Worm (Caenorhabditis elegans): ENCODE data around the gene acp-7.

acp-7 gene

ce11 chrIV:6431582-6431981 is at the start of gene acp-7:
acp-7 (minus strand) TSS chrIV:6431682.
- TF ChIP-seq tlf-1 (GFP tag; optimal IDR thresholded peaks at IDR 0.05) (no peak), snpc-1.3 (tag; optimal IDR thresholded peaks at IDR 0.05; ENCODE audit: insufficient read depth) (no peak), ccch-3 (GFP tag; optimal IDR thresholded peaks at IDR 0.05) (no peak), sdz-38 (tag; optimal IDR thresholded peaks at IDR 0.05) (no peak), lin-26 (GFP tag; IDR thresholded peaks at IDR 0.05) (no peak), madf-3 (GFP tag; IDR thresholded peaks at IDR 0.05) (no peak), tbp1 (GFP tag; optimal IDR thresholded peaks at IDR 0.05) (no peak), pha-4 (tag; optimal IDR thresholded peaks at IDR 0.05) (peak; percentile 19), hmg-1.2 (GFP tag; IDR thresholded peaks at IDR 0.05) (0 out of 2 replicates have a peak, but pooled peaks have one; percentile 20), K11D2.4 (GFP tag; IDR thresholded peaks at IDR 0.05) (no peak)

DNA sequence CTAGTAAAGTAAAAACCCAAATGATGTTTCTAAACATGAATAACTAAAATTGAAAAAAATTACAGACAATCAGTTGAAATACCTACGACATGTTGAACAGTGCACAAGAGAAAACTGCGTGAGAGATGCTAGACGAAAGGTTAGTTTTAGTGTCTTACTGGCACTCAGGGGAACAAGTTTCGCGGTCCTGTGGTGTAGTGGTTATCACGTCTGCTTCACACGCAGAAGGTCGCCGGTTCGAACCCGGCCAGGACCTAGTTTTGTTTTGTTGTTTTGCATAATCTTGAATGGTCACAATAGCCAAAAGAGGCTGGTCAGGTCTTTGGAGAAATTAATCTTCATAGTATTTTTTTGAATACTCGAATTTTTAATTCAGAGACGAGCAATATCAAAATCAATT is 49.5 kb upstream of the acp-7 start:
- 0 out of 2 replicates have a peak, but pooled peaks have one; percentile 19 for TF ChIP-seq ceh-40 (GFP tag; IDR thresholded peaks at IDR 0.05)
- 0 out of 2 replicates have a peak, but pooled peaks have one; percentile 5 for TF ChIP-seq egrh-3 (GFP tag; IDR thresholded peaks at IDR 0.05)
- no peak for TF ChIP-seq Y95B8A.8 (GFP tag; IDR thresholded peaks at IDR 0.05)
- TF ChIP-seq attf-3 (GFP tag; conservative IDR thresholded peaks at IDR 0.05), result 0 out of 2 replicates have a peak, but pooled peaks have one; percentile 47
- TF ChIP-seq Y53F4B.3 (GFP tag; IDR thresholded peaks at IDR 0.05), result peak; percentile 35; the same call in 1 of the 2 replicates
- TF ChIP-seq egl-18 (GFP tag; IDR thresholded peaks at IDR 0.05), result no peak
- TF ChIP-seq hlh-12 (tag; optimal IDR thresholded peaks at IDR 0.05), result peak; percentile 26
- TF ChIP-seq ccch-3 (GFP tag; optimal IDR thresholded peaks at IDR 0.05), result no peak
- peak; percentile 94 for TF ChIP-seq lin-26 (GFP tag; IDR thresholded peaks at IDR 0.05)
- TF ChIP-seq somi-1 (GFP tag; optimal IDR thresholded peaks at IDR 0.05), result peak; percentile 49
- TF ChIP-seq ztf-22 (GFP tag; optimal IDR thresholded peaks at IDR 0.05), result no peak
- TF ChIP-seq pbrm-1 (GFP tag; IDR thresholded peaks at IDR 0.05), result peak; percentile 74
- peak; percentile 66 for TF ChIP-seq madf-10 (tag; optimal IDR thresholded peaks at IDR 0.05)
- no peak for TF ChIP-seq bed-1 (GFP tag; IDR thresholded peaks at IDR 0.05)
- peak; percentile 73 for TF ChIP-seq zim-3 (tag; optimal IDR thresholded peaks at IDR 0.05)
- no peak for TF ChIP-seq ceh-91 (GFP tag; IDR thresholded peaks at IDR 0.05)
- TF ChIP-seq B0035.1 (tag; optimal IDR thresholded peaks at IDR 0.05), result peak; percentile 36
- no peak for TF ChIP-seq aptf-3 (GFP tag; IDR thresholded peaks at IDR 0.05)
- peak; percentile 66 for TF ChIP-seq snpc-1.3 (tag; optimal IDR thresholded peaks at IDR 0.05; ENCODE audit: insufficient read depth)
- TF ChIP-seq egl-44 (GFP tag; IDR thresholded peaks at IDR 0.05), result peak; percentile 75; the same call in 1 of the 2 replicates
- TF ChIP-seq C17E4.6 (GFP tag; IDR thresholded peaks at IDR 0.05), result no peak
- TF ChIP-seq ekl-4 (GFP tag; IDR thresholded peaks at IDR 0.05), result no peak; the same call in 1 of the 2 replicates
- no peak for TF ChIP-seq dpl-1 (GFP tag; optimal IDR thresholded peaks at IDR 0.05)
- TF ChIP-seq fkh-3 (tag; optimal IDR thresholded peaks at IDR 0.05), result no peak
- TF ChIP-seq snpc-1.1 (tag; optimal IDR thresholded peaks at IDR 0.05; ENCODE audit: insufficient read depth), result peak; percentile 42
- no peak for TF ChIP-seq hlh-26 (GFP tag; conservative IDR thresholded peaks at IDR 0.05)
- TF ChIP-seq rec-8 (tag; optimal IDR thresholded peaks at IDR 0.05), result peak; percentile 45 to 46
- 0 out of 2 replicates have a peak, but pooled peaks have one; percentile 16 for TF ChIP-seq F33H1.4 (GFP tag; IDR thresholded peaks at IDR 0.05)
- no peak for TF ChIP-seq F10E7.11 (tag; optimal IDR thresholded peaks at IDR 0.05)
- TF ChIP-seq ceh-79 (tag; optimal IDR thresholded peaks at IDR 0.05), result peak; percentile 57
- TF ChIP-seq snpc-4 (GFP tag; optimal IDR thresholded peaks at IDR 0.05), result peak; percentile 82
- peak; percentile 29 to 95 (median 94) for TF ChIP-seq snpc-4 (tag; optimal IDR thresholded peaks at IDR 0.05)
- TF ChIP-seq nfya-2 (GFP tag; IDR thresholded peaks at IDR 0.05), result no peak
- no peak for TF ChIP-seq F37B4.10 (GFP tag; IDR thresholded peaks at IDR 0.05)
- no peak for TF ChIP-seq sdz-38 (tag; optimal IDR thresholded peaks at IDR 0.05)
- peak; percentile 35 for TF ChIP-seq nhr-80 (tag; optimal IDR thresholded peaks at IDR 0.05)
- TF ChIP-seq F23B12.7 (tag; optimal IDR thresholded peaks at IDR 0.05; ENCODE audit: insufficient read depth), result peak; percentile 67
- no peak for TF ChIP-seq chd-7 (tag; optimal IDR thresholded peaks at IDR 0.05)
- 0 out of 2 replicates have a peak, but pooled peaks have one; percentile 57 for TF ChIP-seq F39B2.1 (GFP tag; IDR thresholded peaks at IDR 0.05)
- peak; percentile 63 for TF ChIP-seq Y56A3A.18 (GFP tag; IDR thresholded peaks at IDR 0.05)

All from whole organism, young adult.